Worm (Caenorhabditis elegans) whole organism, L4 larva: ENCODE data around the gene mct-6.

ENCODE experiments used
- F26F4.8 ChIP-seq: fragments of 200-800 bp; sonication (Bioruptor generic); conservative IDR thresholded peaks from 2 replicates; pipeline ENCODE4 v1.3.6; 2022; ENCODE audit warnings: missing genetic modification characterization, missing compliant biosample characterization
- F37D6.2 ChIP-seq: sonication (generic microtip); optimal IDR thresholded peaks from 2 replicates; lab custom pipeline; 2016; ENCODE audit warnings: mild to moderate bottlenecking, missing genetic modification characterization, missing compliant biosample characterization
- F49E8.2 ChIP-seq: sonication (generic microtip); optimal IDR thresholded peaks from 2 replicates; lab custom pipeline; 2016; ENCODE audit warnings: missing compliant biosample characterization, mild to moderate bottlenecking, missing genetic modification characterization, borderline replicate concordance
- ZK546.5 ChIP-seq, 2 experiments: sonication (generic microtip); optimal IDR thresholded peaks; 2 replicates each; lab custom pipeline; 2017; ENCODE audit warnings: missing biosample characterization in 2 of 2, missing genetic modification characterization in 2 of 2
- attf-4 ChIP-seq: sonication (generic microtip); optimal IDR thresholded peaks from 3 replicates; lab custom pipeline; 2017; ENCODE audit warnings: missing biosample characterization, missing genetic modification characterization
- ceh-20 ChIP-seq: fragments of 200-800 bp; sonication (Bioruptor generic); IDR thresholded peaks from 2 replicates; pipeline ENCODE4 v1.3.6; 2022; ENCODE audit warnings: missing genetic modification reagents, missing genetic modification characterization, missing compliant biosample characterization
- ceh-32 ChIP-seq: sonication (generic microtip); optimal IDR thresholded peaks from 2 replicates; lab custom pipeline; 2016; ENCODE audit warnings: mild to moderate bottlenecking, missing genetic modification characterization, missing compliant biosample characterization; ENCODE audit not compliant: poor library complexity
- ceh-62 ChIP-seq: sonication (generic microtip); optimal IDR thresholded peaks from 2 replicates; lab custom pipeline; 2017; ENCODE audit warnings: missing biosample characterization, missing genetic modification characterization
- ceh-82 ChIP-seq: sonication (generic microtip); optimal IDR thresholded peaks from 2 replicates; lab custom pipeline; 2017; ENCODE audit warnings: missing biosample characterization, missing genetic modification characterization
- ces-1 ChIP-seq: fragments of 150-350 bp; sonication (generic microtip); optimal IDR thresholded peaks from 4 replicates; lab custom pipeline; 2014; ENCODE audit warnings: missing biosample characterization, missing genetic modification reagents, missing genetic modification characterization
- dmd-6 ChIP-seq: fragments of 200-800 bp; sonication (Bioruptor generic); IDR thresholded peaks from 2 replicates; pipeline ENCODE4 v1.3.6; 2022; ENCODE audit warnings: missing genetic modification reagents, missing genetic modification characterization, missing compliant biosample characterization
- dmd-9 ChIP-seq: fragments of 200-800 bp; sonication (Bioruptor generic); IDR thresholded peaks from 2 replicates; pipeline ENCODE4 v1.3.6; 2022; ENCODE audit warnings: missing genetic modification reagents, missing genetic modification characterization, missing compliant biosample characterization
- dve-1 ChIP-seq: sonication (generic microtip); optimal IDR thresholded peaks from 2 replicates; lab custom pipeline; 2017; ENCODE audit warnings: antibody characterized with exemption, mild to moderate bottlenecking, missing genetic modification characterization, missing compliant biosample characterization; ENCODE audit not compliant: insufficient read depth
- egl-43 ChIP-seq: fragments of 200-800 bp; sonication (Bioruptor generic); IDR thresholded peaks from 2 replicates; pipeline ENCODE4 v1.3.6; 2022; ENCODE audit warnings: missing genetic modification reagents, missing genetic modification characterization, missing compliant biosample characterization
- fos-1 ChIP-seq: fragments of 150-350 bp; optimal IDR thresholded peaks from 2 replicates; lab custom pipeline; 2014; ENCODE audit warnings: missing biosample characterization, missing genetic modification characterization
- gei-8 ChIP-seq: fragments of 200-800 bp; sonication (Bioruptor generic); optimal IDR thresholded peaks from 2 replicates; lab custom pipeline; 2018; ENCODE audit warnings: mild to moderate bottlenecking, missing genetic modification characterization, missing compliant biosample characterization
- hif-1 ChIP-seq, 2 experiments: sonication (generic microtip); optimal IDR thresholded peaks; 2 replicates each; lab custom pipeline; 2016 to 2017; ENCODE audit warnings: missing compliant biosample characterization in 2 of 2, missing genetic modification characterization in 2 of 2, missing genetic modification reagents in 2 of 2, missing genotype in 2 of 2, mild to moderate bottlenecking in 1 of 2
- hlh-30 ChIP-seq: sonication (generic microtip); optimal IDR thresholded peaks from 2 replicates; lab custom pipeline; 2017; ENCODE audit warnings: antibody characterized with exemption, mild to moderate bottlenecking, missing genetic modification characterization, missing compliant biosample characterization; ENCODE audit not compliant: insufficient read depth
- lin-1 ChIP-seq: fragments of 200-800 bp; sonication (Bioruptor generic); IDR thresholded peaks from 2 replicates; pipeline ENCODE4 v1.3.6; 2022; ENCODE audit warnings: missing genetic modification reagents, missing genetic modification characterization, missing compliant biosample characterization
- lin-29 ChIP-seq: fragments of 200-800 bp; sonication (Bioruptor generic); IDR thresholded peaks from 2 replicates; pipeline ENCODE4 v1.3.6; 2022; ENCODE audit warnings: missing genetic modification reagents, missing genetic modification characterization, missing compliant biosample characterization
- lin-38 ChIP-seq: fragments of 200-800 bp; sonication (Bioruptor generic); IDR thresholded peaks from 2 replicates; pipeline ENCODE4 v1.3.6; 2022; ENCODE audit warnings: missing genetic modification reagents, missing genetic modification characterization, missing compliant biosample characterization
- lin-39 ChIP-seq: fragments of 150-350 bp; optimal IDR thresholded peaks from 2 replicates; lab custom pipeline; 2014; ENCODE audit warnings: missing biosample characterization, missing genetic modification reagents, missing genetic modification characterization
- lir-3 ChIP-seq: sonication (generic microtip); optimal IDR thresholded peaks from 2 replicates; lab custom pipeline; 2016; ENCODE audit warnings: mild to moderate bottlenecking, missing genetic modification characterization, missing compliant biosample characterization
- lsy-2 ChIP-seq, 2 experiments: fragments of 150-350 bp in 1 of 2; sonication (generic microtip) in 1 of 2; optimal IDR thresholded peaks; 2 replicates each; lab custom pipeline; 2014 to 2017; ENCODE audit warnings: missing biosample characterization in 2 of 2, missing genetic modification characterization in 2 of 2
- madf-9 ChIP-seq: fragments of 200-800 bp; sonication (Bioruptor generic); conservative IDR thresholded peaks from 2 replicates; pipeline ENCODE4 v1.3.6; 2022; ENCODE audit warnings: missing genetic modification reagents, missing genetic modification characterization, missing compliant biosample characterization
- mdl-1 ChIP-seq, 2 experiments: fragments of 150-350 bp in 1 of 2; sonication (generic microtip) in 1 of 2; optimal IDR thresholded peaks; 2 replicates each; lab custom pipeline; 2014 to 2017; ENCODE audit warnings: missing biosample characterization in 2 of 2, missing genetic modification characterization in 2 of 2
- mes-2 ChIP-seq: sonication (generic microtip); optimal IDR thresholded peaks from 2 replicates; lab custom pipeline; 2016; ENCODE audit warnings: missing genotype, mild to moderate bottlenecking, missing genetic modification characterization, missing compliant biosample characterization; ENCODE audit not compliant: poor library complexity, severe bottlenecking
- mxl-3 ChIP-seq: fragments of 200-800 bp; sonication (Bioruptor generic); optimal IDR thresholded peaks from 2 replicates; lab custom pipeline; 2018; ENCODE audit warnings: mild to moderate bottlenecking, missing genetic modification characterization, missing compliant biosample characterization
- nhr-10 ChIP-seq: fragments of 150-350 bp; optimal IDR thresholded peaks from 2 replicates; lab custom pipeline; 2014; ENCODE audit warnings: missing biosample characterization, missing genetic modification characterization
- nhr-11 ChIP-seq: fragments of 150-350 bp; optimal IDR thresholded peaks from 2 replicates; lab custom pipeline; 2014; ENCODE audit warnings: missing biosample characterization, missing genetic modification characterization
- nhr-111 ChIP-seq: fragments of 200-800 bp; sonication (Bioruptor generic); optimal IDR thresholded peaks from 2 replicates; lab custom pipeline; 2018; ENCODE audit warnings: mild to moderate bottlenecking, missing genetic modification characterization, missing compliant biosample characterization
- nhr-237 ChIP-seq: sonication (generic microtip); optimal IDR thresholded peaks from 2 replicates; lab custom pipeline; 2017; ENCODE audit warnings: missing biosample characterization, missing genetic modification characterization
- nhr-42 ChIP-seq: fragments of 200-800 bp; sonication (Bioruptor generic); IDR thresholded peaks from 2 replicates; pipeline ENCODE4 v1.3.6; 2022; ENCODE audit warnings: missing genetic modification characterization, missing compliant biosample characterization
- nhr-6 ChIP-seq: fragments of 150-350 bp; optimal IDR thresholded peaks from 2 replicates; lab custom pipeline; 2014; ENCODE audit warnings: missing biosample characterization, missing genetic modification characterization
- nhr-76 ChIP-seq: fragments of 150-350 bp; optimal IDR thresholded peaks from 2 replicates; lab custom pipeline; 2014; ENCODE audit warnings: missing biosample characterization, missing genetic modification characterization
- nhr-77 ChIP-seq: fragments of 150-350 bp; optimal IDR thresholded peaks from 2 replicates; lab custom pipeline; 2014; ENCODE audit warnings: missing biosample characterization, missing genetic modification characterization
- pqm-1 ChIP-seq: sonication (generic microtip); optimal IDR thresholded peaks from 2 replicates; lab custom pipeline; 2017; ENCODE audit warnings: missing biosample characterization, missing genetic modification characterization
- saeg-2 ChIP-seq: fragments of 200-800 bp; sonication (Bioruptor generic); IDR thresholded peaks from 2 replicates; pipeline ENCODE4 v1.3.6; 2022; ENCODE audit warnings: missing genetic modification reagents, missing genetic modification characterization, missing compliant biosample characterization
- sdz-12 ChIP-seq: fragments of 200-800 bp; sonication (Bioruptor generic); optimal IDR thresholded peaks from 2 replicates; lab custom pipeline; 2018; ENCODE audit warnings: mild to moderate bottlenecking, missing genetic modification characterization, missing compliant biosample characterization
- snpc-1.2 ChIP-seq: fragments of 200-800 bp; sonication (Bioruptor generic); IDR thresholded peaks from 2 replicates; pipeline ENCODE4 v1.3.6; 2022; ENCODE audit warnings: missing genetic modification reagents, missing genetic modification characterization, missing compliant biosample characterization
- spr-1 ChIP-seq: sonication (generic microtip); optimal IDR thresholded peaks from 2 replicates; lab custom pipeline; 2016; ENCODE audit warnings: mild to moderate bottlenecking, missing genetic modification characterization, missing compliant biosample characterization
- tag-97 ChIP-seq: fragments of 200-800 bp; sonication (Bioruptor generic); IDR thresholded peaks from 2 replicates; pipeline ENCODE4 v1.3.6; 2022; ENCODE audit warnings: missing genetic modification characterization, missing compliant biosample characterization
- tra-1 ChIP-seq: fragments of 200-800 bp; sonication (Bioruptor generic); IDR thresholded peaks from 2 replicates; pipeline ENCODE4 v1.3.6; 2022; ENCODE audit warnings: missing genetic modification reagents, missing genetic modification characterization, missing compliant biosample characterization
- unc-62 ChIP-seq, 3 experiments: fragments of 150-350 bp in 1 of 3; sonication (generic microtip); optimal IDR thresholded peaks in 2 of 3; peaks in 1 of 3; 1 replicate in 1 of 3; 2 replicates in 2 of 3; lab custom pipeline; 2014 to 2017; ENCODE audit warnings: missing biosample characterization in 3 of 3, missing genetic modification characterization in 3 of 3, missing genetic modification reagents in 3 of 3, missing genotype in 1 of 3
- zag-1 ChIP-seq: fragments of 150-350 bp; optimal IDR thresholded peaks from 2 replicates; lab custom pipeline; 2014; ENCODE audit warnings: missing biosample characterization, missing genetic modification characterization
- zfp-3 ChIP-seq: fragments of 200-800 bp; sonication (Bioruptor generic); conservative IDR thresholded peaks from 2 replicates; pipeline ENCODE4 v1.3.6; 2022; ENCODE audit warnings: missing genetic modification reagents, missing genetic modification characterization, missing compliant biosample characterization
- zip-11 ChIP-seq: fragments of 200-800 bp; sonication (Bioruptor generic); IDR thresholded peaks from 2 replicates; pipeline ENCODE4 v1.3.6; 2022; ENCODE audit warnings: missing genetic modification characterization, missing compliant biosample characterization
- ztf-7 ChIP-seq: fragments of 150-350 bp; optimal IDR thresholded peaks from 2 replicates; lab custom pipeline; 2014; ENCODE audit warnings: missing biosample characterization, missing genetic modification characterization

The mct-6 gene

ce11 chrX:16726879-16727278 is 43.4 kb downstream of the mct-6 start (continued):
- TF ChIP-seq fos-1 (tag; lab: Kevin White, UChicago): no peak
- peak; percentile 92 for TF ChIP-seq tra-1
- TF ChIP-seq ceh-62 (tag; lab: Kevin White, UChicago): no peak
- peak; percentile 94 for TF ChIP-seq nhr-11 (tag; lab: Kevin White, UChicago)
- TF ChIP-seq unc-62 (GFP tag; optimal IDR thresholded peaks at IDR 0.05 in 1 of 2; lab: Kevin White, UChicago): peak in 1 of 2 experiments; percentile 97
- TF ChIP-seq unc-62 (tag; optimal IDR thresholded peaks at IDR 0.05; lab: Kevin White, UChicago): peak; percentile 52
- peak; percentile 59 for TF ChIP-seq lin-38 (GFP tag; lab: Robert Waterston, UW)
- TF ChIP-seq gei-8 (GFP tag; lab: Kevin White, UChicago): peak; percentile 87
- TF ChIP-seq F37D6.2 (tag; lab: Kevin White, UChicago): peak; percentile 66
- peak; percentile 66 for TF ChIP-seq madf-9
- TF ChIP-seq lsy-2 (tag; optimal IDR thresholded peaks at IDR 0.05; lab: Kevin White, UChicago): peak; percentile 81 to 88
- peak; percentile 79 for TF ChIP-seq mes-2 (tag; lab: Kevin White, UChicago)
- TF ChIP-seq ceh-32 (tag; lab: Kevin White, UChicago): peak; percentile 32
- 0 out of 2 replicates have a peak, but pooled peaks have one; percentile 26 for TF ChIP-seq zfp-3 (GFP tag; lab: Robert Waterston, UW)
- TF ChIP-seq zag-1 (tag; lab: Kevin White, UChicago): peak; percentile 31
- peak; percentile 80; the same call in 1 of the 2 replicates for TF ChIP-seq saeg-2 (GFP tag; lab: Robert Waterston, UW)
- TF ChIP-seq F26F4.8: no peak
- no peak for TF ChIP-seq nhr-237 (tag; lab: Kevin White, UChicago)
- TF ChIP-seq nhr-111: no peak
- peak; percentile 96 for TF ChIP-seq dve-1 (tag; lab: Kevin White, UChicago)

- TF ChIP-seq dve-1 (tag; lab: Kevin White, UChicago) (peak; percentile 88), mxl-3 (GFP tag; lab: Kevin White, UChicago) (peak; percentile 70), mdl-1 (tag; optimal IDR thresholded peaks at IDR 0.05; lab: Kevin White, UChicago) (peak; percentile 43), fos-1 (tag; lab: Kevin White, UChicago) (no peak), spr-1 (no peak), lsy-2 (tag; optimal IDR thresholded peaks at IDR 0.05; lab: Kevin White, UChicago) (no peak), dmd-9 (GFP tag; lab: Robert Waterston, UW) (no peak), nhr-10 (tag; lab: Kevin White, UChicago) (no peak), snpc-1.2 (GFP tag; lab: Robert Waterston, UW) (no peak), hlh-30 (tag; lab: Kevin White, UChicago) (peak; percentile 87), zfp-3 (GFP tag; lab: Robert Waterston, UW) (no peak), pqm-1 (no peak), nhr-76 (tag; lab: Kevin White, UChicago) (peak; percentile 49), ZK546.5 (tag; optimal IDR thresholded peaks at IDR 0.05; lab: Kevin White, UChicago) (no peak), unc-62 (GFP tag; optimal IDR thresholded peaks at IDR 0.05 in 1 of 2; lab: Kevin White, UChicago) (peak in 1 of 2 experiments; percentile 98), unc-62 (tag; optimal IDR thresholded peaks at IDR 0.05; lab: Kevin White, UChicago) (no peak), egl-43 (GFP tag; lab: Robert Waterston, UW) (no peak), attf-4 (tag; lab: Kevin White, UChicago) (no peak), F49E8.2 (tag; lab: Kevin White, UChicago) (no peak), dmd-6 (GFP tag; lab: Robert Waterston, UW) (peak; percentile 97), gei-8 (GFP tag; lab: Kevin White, UChicago) (peak; percentile 52), zip-11 (GFP tag; lab: Robert Waterston, UW) (no peak), tag-97 (GFP tag; lab: Robert Waterston, UW) (no peak), ceh-20 (peak; percentile 61), lir-3 (no peak), hif-1 (tag; optimal IDR thresholded peaks at IDR 0.05; lab: Kevin White, UChicago) (peak in 1 of 2 experiments; percentile 23), nhr-42 (GFP tag; lab: Robert Waterston, UW) (no peak), lin-29 (GFP tag; lab: Robert Waterston, UW) (no peak), ceh-82 (tag; lab: Kevin White, UChicago) (no peak), ztf-7 (tag; lab: Kevin White, UChicago) (no peak), nhr-77 (peak; percentile 25), nhr-6 (no peak), ces-1 (no peak), lin-39 (no peak), sdz-12 (GFP tag; lab: Kevin White, UChicago) (no peak), lin-1 (peak; percentile 72)
These were observed 45.3 kb downstream of the mct-6 start for ce11 chrX:16724954-16725353.
